Fruit fly (Drosophila melanogaster) ovary, adult (tissue): Measurements from ENCODE around the gene CG5653.

Experiments used
- CG17801 ChIP-seq: fragments of 200-800 bp; optimal IDR thresholded peaks from 2 replicates; lab custom pipeline; 2019; ENCODE audit warnings: missing biosample characterization, mild to moderate bottlenecking, missing genetic modification characterization, moderate library complexity; ENCODE audit not compliant: partially characterized antibody

Gene CG5653

DNA sequence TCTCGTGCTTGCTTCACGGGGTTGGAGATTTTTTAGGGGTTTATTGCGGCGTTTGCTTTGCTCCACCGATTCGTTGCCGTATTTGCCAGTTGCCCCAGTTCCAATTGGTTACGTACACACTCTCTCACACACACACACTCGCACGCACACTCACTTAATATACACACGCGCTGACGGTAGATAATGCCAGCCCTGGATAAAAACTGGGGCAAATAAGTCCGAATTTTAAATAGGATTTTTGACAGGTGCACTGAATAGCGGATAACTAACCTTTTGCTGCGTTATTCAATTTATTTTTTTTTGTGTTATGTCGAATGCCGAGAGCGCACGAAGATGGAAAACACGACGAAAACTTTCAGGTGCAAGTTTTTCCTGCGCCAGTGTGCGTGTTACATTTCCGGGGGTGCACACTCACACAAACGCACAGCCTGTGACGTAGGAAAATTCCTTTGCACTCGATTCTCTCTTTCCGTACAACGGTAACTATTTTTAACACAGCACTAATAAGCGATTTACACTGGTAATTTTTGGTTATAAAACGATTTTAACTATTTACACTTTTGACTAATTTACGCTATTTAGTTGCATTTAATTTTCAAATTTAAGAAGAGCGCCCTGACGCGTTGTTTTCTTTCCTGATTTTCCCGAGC, 13.5 kb downstream of the CG5653 start:
- no peak for TF ChIP-seq CG17801

DNA sequence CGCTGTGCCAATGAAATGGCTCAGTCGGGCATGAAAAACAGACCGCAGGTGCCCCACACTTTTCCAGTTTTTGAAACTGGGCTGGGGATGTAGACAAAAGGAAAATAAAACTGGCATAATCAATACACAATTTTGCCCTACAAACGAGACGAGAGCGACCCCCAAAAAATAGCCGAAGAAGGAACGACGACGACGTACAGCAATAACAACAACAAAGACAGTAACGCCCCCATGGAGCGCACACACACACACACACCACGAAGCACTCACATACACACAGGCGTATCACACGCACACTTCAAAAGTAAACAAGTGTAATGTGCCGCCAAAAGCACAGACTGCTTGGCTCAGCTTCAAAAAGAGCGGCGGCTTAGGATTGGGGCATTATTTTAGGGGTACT, 14.7 kb downstream of the CG5653 start:
- TF ChIP-seq CG17801 = no peak

DNA sequence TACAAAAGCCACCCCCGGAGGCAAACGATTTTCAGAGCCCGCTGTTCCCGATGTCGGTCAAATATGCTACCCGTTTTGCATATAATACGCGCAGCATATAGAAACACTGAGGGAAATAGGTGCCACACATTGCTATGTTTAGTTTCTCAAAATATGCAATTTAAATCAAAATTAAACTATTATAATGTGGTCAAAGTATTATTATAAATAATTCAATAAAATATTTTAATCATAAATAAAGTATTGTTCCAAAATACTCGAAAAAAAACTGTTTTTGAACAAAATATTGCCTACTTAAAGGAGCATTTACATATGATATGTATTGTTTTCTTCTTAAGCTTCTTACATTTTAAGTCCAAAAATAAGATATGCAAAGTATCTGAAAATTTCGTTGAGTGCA, 15.2 kb downstream of the CG5653 start:
- TF ChIP-seq CG17801 = no peak

DNA sequence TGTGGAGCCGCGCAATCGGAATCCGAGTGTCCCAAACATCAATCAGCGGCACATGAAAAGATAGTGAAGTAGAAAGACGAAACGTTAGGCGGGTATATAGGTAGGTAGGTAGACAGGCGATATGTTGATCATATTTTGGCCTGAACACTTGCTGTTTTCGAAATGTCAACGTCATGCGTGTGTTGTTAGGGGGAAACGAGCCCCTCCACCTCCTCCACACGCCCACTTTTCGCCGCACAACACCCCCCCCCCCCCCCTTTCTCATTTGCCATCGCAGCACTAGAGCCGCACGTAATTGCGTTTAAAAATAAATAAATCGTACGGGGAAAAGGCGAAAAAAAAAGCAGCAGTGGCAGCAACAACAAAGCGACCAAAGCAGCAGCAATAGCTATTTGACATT, 16.4 kb downstream of the CG5653 start:
- TF ChIP-seq CG17801 = no peak

DNA sequence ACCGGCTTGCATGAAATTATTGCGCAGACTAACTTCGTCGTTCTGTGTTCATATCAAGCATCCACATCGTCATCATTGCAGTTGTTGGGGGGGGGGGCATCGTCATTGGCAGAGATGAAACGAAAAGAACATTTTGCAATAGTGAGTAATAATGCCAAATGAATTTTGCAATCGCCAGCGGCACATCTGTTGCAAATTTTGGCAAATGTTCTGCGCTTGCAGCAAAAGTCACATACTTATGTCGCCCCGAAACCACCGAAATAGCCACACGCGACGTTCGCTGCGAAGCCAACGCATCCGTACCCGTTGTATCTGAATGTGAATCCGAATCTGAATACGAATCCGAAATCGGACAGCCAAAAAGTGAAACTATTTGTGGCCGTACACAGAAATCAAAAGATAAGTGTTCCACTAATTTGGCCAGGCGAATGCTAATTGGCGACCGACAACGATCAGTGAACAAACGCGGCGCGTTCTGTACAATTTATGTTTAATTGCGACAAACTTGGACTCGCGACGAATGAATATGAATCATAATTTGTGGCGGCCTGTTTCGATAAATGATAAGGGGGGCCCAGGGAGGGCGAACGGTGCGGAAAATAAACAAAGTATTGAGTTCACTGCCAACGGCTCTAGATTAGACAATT, 18.2 kb downstream of the CG5653 start:
- TF ChIP-seq CG17801 = no peak

DNA sequence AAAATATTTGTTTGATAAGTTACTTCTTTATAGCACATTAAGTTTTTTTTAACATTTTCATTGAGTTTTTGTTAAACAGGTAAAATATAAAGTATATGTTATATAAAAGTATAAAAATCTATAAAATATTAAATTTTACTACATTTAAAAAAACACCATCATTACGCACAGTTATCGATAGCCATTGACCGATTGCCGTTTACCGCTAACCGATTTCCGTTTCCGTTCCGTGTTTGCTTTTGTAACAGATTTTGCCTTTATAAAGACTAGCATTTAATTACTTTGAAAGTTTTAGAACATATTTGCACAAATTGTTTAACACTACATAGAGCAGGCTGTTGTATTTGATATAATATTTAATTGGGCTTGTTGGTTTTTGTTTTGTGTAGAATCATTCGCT, 26.5 kb downstream of the CG5653 start:
- TF ChIP-seq CG17801 = no peak

DNA sequence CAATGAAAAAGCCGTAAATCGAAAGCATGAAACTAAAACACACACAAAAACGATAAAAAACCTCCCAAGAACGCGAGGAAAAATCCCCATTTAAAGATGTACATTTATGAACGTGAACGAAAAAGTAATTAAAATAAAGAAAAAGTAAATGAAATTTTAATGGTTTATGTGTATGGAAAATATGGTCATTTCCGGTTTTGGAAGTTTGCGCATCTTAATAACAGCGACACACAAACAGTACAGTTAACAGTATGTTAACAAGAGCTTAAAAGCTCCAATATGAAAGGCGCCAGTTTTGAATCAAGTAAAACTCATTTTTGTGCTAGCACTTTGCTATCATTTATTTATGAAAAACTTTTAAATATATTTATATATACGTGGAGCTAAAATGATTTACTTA, 34.3 kb downstream of the CG5653 start:
- peak; percentile 49 for TF ChIP-seq CG17801

DNA sequence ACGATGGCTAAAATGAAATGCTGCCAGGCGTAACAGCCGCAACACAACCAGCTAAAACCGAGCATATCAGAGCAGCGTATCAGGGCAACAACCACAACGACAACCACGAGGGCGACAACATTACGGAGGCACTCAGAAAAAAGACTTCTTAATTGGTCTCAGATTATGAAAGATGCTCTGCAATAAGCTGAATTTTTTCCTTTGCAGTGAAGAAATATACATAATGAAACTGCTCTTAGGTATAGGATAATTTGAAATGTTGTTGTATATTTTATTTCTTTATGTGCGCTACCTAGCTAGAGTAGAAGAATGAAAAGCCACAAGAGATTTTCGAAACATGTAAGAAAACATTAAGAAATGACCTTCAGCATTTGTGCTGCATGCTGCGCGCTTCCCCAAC, 36.6 kb downstream of the CG5653 start:
- no peak for TF ChIP-seq CG17801

DNA sequence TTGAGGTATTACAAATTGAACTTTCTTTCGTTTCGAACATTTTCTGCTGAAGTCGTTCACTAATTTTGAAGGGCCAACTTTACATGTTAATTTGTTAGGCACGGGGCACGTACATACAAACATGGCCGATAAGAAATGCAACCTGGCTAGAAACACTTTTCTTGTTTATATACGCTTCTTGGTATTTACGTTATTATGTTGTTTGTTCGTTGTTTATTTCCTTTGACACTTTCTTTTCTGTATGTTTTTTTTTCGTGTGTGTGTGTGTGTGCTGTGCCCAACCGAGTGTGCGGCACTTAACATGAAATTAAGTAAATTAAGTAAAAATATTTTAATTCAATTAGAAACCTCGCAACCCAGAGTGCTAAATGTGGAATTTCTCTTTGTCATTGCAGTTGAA, 40.5 kb downstream of the CG5653 start:
- no peak for TF ChIP-seq CG17801

DNA sequence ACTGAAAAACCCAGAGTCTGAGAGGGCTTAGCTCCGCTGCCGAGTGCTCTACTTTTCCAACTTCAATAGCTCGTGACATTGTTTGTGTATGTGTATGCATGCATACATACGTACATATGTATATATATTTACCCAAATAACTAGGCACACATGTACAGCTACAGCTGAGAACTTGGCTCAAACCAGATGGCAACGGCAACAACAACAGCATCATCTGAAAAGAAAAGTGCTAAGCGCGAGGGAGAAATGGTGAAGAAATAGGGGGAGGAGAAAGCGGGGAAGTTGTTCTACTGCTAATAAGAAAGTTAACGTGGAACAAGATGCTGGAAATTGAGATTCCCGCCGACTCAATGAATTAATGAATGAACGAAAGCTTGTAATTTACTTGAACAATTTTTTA, 41.2 kb downstream of the CG5653 start:
- TF ChIP-seq CG17801 = no peak

DNA sequence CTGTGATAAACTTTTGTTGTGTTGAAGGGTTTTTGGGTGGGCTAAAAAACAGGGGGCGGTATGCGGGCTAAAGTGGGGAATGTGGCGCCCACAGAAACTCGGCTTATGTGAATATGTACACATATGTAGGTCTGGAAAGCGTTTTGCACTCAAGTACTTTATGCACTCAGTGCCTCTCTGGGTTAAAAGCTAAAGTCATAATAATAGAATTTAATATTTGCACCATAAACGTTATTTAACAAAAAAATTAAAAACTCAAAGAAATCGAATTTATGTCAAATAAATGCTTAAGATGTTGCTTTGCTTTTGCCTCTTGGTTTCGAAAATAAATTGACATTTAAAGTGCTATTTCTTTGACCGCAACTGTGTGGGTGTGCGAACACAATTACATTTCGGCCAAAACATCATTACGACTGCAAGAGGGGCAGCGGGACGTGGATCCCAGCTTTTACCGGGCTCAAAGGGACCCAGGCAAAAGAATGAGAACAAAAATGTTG, 41.7 kb downstream of the CG5653 start:
- no peak for TF ChIP-seq CG17801

DNA sequence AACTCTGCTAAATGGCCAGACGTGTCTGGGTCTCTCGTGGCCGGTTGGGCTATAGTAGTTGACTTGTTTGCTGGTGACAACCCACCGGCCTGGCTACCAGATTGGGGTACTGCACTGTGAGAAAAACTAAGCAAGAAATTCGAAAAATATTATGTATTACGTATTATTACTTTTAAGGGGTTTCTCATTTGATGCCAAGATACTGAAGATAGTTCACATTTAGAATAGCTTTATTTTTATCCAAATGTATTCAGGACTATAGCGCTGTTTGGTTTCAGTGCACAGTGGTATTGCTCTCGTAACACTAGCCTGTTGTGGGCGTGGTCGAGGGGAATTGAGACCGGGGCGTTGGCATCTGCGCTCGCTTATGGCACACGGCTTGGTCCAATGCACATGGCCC, 45.5 kb downstream of the CG5653 start:
- TF ChIP-seq CG17801 = no peak

DNA sequence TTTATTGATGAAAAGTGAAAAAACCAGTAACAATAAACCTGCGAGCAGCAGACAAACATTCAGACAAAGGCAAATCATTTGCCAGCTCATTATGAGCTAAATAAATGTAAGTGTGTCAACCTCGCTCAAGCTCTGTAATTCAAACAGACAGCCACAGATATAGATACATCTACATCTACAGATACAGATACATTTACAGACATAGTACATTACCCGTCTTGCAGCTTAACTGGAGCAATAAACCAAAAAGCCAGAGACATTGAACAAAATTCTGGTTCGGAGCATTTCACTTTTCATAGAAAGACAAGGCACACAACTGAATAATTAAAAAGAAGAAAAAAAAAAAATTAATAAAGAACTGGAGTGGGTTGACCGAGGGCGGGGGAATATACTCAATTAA, 46.5 kb downstream of the CG5653 start:
- no peak for TF ChIP-seq CG17801
